Worm (Caenorhabditis elegans) whole organism, L3 larva: Measurements from ENCODE around the gene C55A1.4.
"Not testable (repeated sequence)": the region's sequence is repeated elsewhere in the genome, so short reads cannot be mapped to it uniquely, and the experiment has no call there.

ENCODE experiments used
- ZK546.5 ChIP-seq: sonication (generic microtip); optimal IDR thresholded peaks from 2 replicates; lab custom pipeline; 2017; ENCODE audit warnings: missing biosample characterization, missing genetic modification characterization
- ama-1 ChIP-seq: fragments of 150-350 bp; optimal IDR thresholded peaks from 2 replicates; lab custom pipeline; 2018
- ceh-16 ChIP-seq: sonication (generic microtip); optimal IDR thresholded peaks from 2 replicates; lab custom pipeline; 2017; ENCODE audit warnings: missing biosample characterization, missing genetic modification characterization
- ceh-28 ChIP-seq: fragments of 150-350 bp; optimal IDR thresholded peaks from 2 replicates; lab custom pipeline; 2014; ENCODE audit warnings: missing biosample characterization, missing genetic modification reagents, missing genetic modification characterization
- ceh-82 ChIP-seq: fragments of 150-350 bp; optimal IDR thresholded peaks from 2 replicates; lab custom pipeline; 2014; ENCODE audit warnings: missing biosample characterization, missing genetic modification characterization
- ceh-9 ChIP-seq: sonication (generic microtip); optimal IDR thresholded peaks from 2 replicates; lab custom pipeline; 2018; ENCODE audit warnings: missing biosample characterization, missing genetic modification characterization
- egl-27 ChIP-seq: sonication (generic microtip); optimal IDR thresholded peaks from 4 replicates; lab custom pipeline; 2017; ENCODE audit warnings: missing biosample characterization, missing genetic modification reagents, missing genetic modification characterization
- egl-5 ChIP-seq: fragments of 150-350 bp; optimal IDR thresholded peaks from 2 replicates; lab custom pipeline; 2017; ENCODE audit warnings: missing biosample characterization, missing genetic modification reagents, missing genetic modification characterization, inconsistent platforms
- elt-1 ChIP-seq: fragments of 150-350 bp; optimal IDR thresholded peaks from 2 replicates; lab custom pipeline; 2014; ENCODE audit warnings: missing biosample characterization, missing genetic modification characterization
- elt-2 ChIP-seq: sonication (generic microtip); optimal IDR thresholded peaks from 2 replicates; lab custom pipeline; 2016; ENCODE audit warnings: missing genetic modification reagents, mild to moderate bottlenecking, missing genetic modification characterization, missing compliant biosample characterization
- elt-3 ChIP-seq, 3 experiments: fragments of 150-350 bp in 1 of 3; sonication (generic microtip) in 2 of 3; optimal IDR thresholded peaks; 2 replicates in 2 of 3; 4 replicates in 1 of 3; lab custom pipeline; 2014 to 2017; ENCODE audit warnings: missing biosample characterization in 3 of 3, missing genetic modification characterization in 3 of 3
- eor-1 ChIP-seq, 2 experiments: fragments of 150-350 bp; optimal IDR thresholded peaks; 2 replicates each; lab custom pipeline; 2014 to 2018; ENCODE audit warnings: missing biosample characterization in 2 of 2, missing genetic modification characterization in 2 of 2
- fkh-2 ChIP-seq: fragments of 150-350 bp; optimal IDR thresholded peaks from 2 replicates; lab custom pipeline; 2014; ENCODE audit warnings: missing biosample characterization, missing genetic modification reagents, missing genetic modification characterization
- hmg-11 ChIP-seq: sonication (generic microtip); optimal IDR thresholded peaks from 2 replicates; lab custom pipeline; 2016; ENCODE audit warnings: missing genetic modification characterization, missing compliant biosample characterization
- jun-1 ChIP-seq: fragments of 150-350 bp; optimal IDR thresholded peaks from 2 replicates; lab custom pipeline; 2014; ENCODE audit warnings: missing biosample characterization, missing genetic modification reagents, missing genetic modification characterization
- lin-15B ChIP-seq: fragments of 150-350 bp; optimal IDR thresholded peaks from 2 replicates; lab custom pipeline; 2014; ENCODE audit warnings: missing biosample characterization, missing genetic modification characterization
- mml-1 ChIP-seq: fragments of 150-350 bp; sonication (generic microtip); optimal IDR thresholded peaks from 3 replicates; lab custom pipeline; 2014; ENCODE audit warnings: missing biosample characterization, missing genetic modification characterization
- nfya-1 ChIP-seq: sonication (generic microtip); optimal IDR thresholded peaks from 2 replicates; lab custom pipeline; 2017; ENCODE audit warnings: missing genetic modification characterization, mild to moderate bottlenecking, missing compliant biosample characterization, antibody characterized with exemption, moderate library complexity; ENCODE audit not compliant: insufficient read depth
- nhr-11 ChIP-seq: fragments of 150-350 bp; optimal IDR thresholded peaks from 2 replicates; lab custom pipeline; 2014; ENCODE audit warnings: missing biosample characterization, missing genetic modification characterization
- nhr-12 ChIP-seq: fragments of 150-350 bp; optimal IDR thresholded peaks from 2 replicates; lab custom pipeline; 2014; ENCODE audit warnings: missing biosample characterization, missing genetic modification characterization
- nhr-23 ChIP-seq: fragments of 150-350 bp; optimal IDR thresholded peaks from 2 replicates; lab custom pipeline; 2014; ENCODE audit warnings: missing biosample characterization, missing genetic modification reagents, missing genetic modification characterization
- nhr-25 ChIP-seq: sonication (generic microtip); optimal IDR thresholded peaks from 2 replicates; lab custom pipeline; 2017; ENCODE audit warnings: missing biosample characterization, missing genetic modification characterization
- nhr-28 ChIP-seq: fragments of 150-350 bp; optimal IDR thresholded peaks from 2 replicates; lab custom pipeline; 2014; ENCODE audit warnings: missing biosample characterization, missing genetic modification characterization
- nhr-43 ChIP-seq: sonication (generic microtip); optimal IDR thresholded peaks from 2 replicates; lab custom pipeline; 2016; ENCODE audit warnings: mild to moderate bottlenecking, missing genetic modification characterization, missing compliant biosample characterization; ENCODE audit not compliant: poor library complexity, severe bottlenecking
- nhr-76 ChIP-seq: fragments of 150-350 bp; sonication (generic microtip); optimal IDR thresholded peaks from 5 replicates; lab custom pipeline; 2014; ENCODE audit warnings: missing biosample characterization, missing genetic modification characterization
- nhr-77 ChIP-seq: fragments of 150-350 bp; optimal IDR thresholded peaks from 2 replicates; lab custom pipeline; 2014; ENCODE audit warnings: missing biosample characterization, missing genetic modification characterization
- pha-4 ChIP-seq: fragments of 150-350 bp; optimal IDR thresholded peaks from 2 replicates; lab custom pipeline; 2014; ENCODE audit warnings: missing biosample characterization, missing genetic modification reagents, missing genetic modification characterization
- pqm-1 ChIP-seq: fragments of 150-350 bp; optimal IDR thresholded peaks from 2 replicates; lab custom pipeline; 2017; ENCODE audit warnings: missing biosample characterization, missing genetic modification characterization, inconsistent platforms
- skn-1 ChIP-seq: fragments of 150-350 bp; optimal IDR thresholded peaks from 2 replicates; lab custom pipeline; 2014; ENCODE audit warnings: missing biosample characterization, missing genetic modification characterization
- snpc-4 ChIP-seq: fragments of 150-350 bp; optimal IDR thresholded peaks from 2 replicates; lab custom pipeline; 2014; ENCODE audit warnings: missing biosample characterization, missing genetic modification characterization
- zag-1 ChIP-seq: fragments of 150-350 bp; optimal IDR thresholded peaks from 2 replicates; lab custom pipeline; 2014; ENCODE audit warnings: missing biosample characterization, missing genetic modification characterization
- ztf-11 ChIP-seq: fragments of 150-350 bp; optimal IDR thresholded peaks from 2 replicates; lab custom pipeline; 2014; ENCODE audit warnings: missing biosample characterization, missing genetic modification characterization
- ztf-4 ChIP-seq: fragments of 150-350 bp; optimal IDR thresholded peaks from 2 replicates; lab custom pipeline; 2014; ENCODE audit warnings: missing biosample characterization, missing genetic modification characterization

The C55A1.4 gene

DNA sequence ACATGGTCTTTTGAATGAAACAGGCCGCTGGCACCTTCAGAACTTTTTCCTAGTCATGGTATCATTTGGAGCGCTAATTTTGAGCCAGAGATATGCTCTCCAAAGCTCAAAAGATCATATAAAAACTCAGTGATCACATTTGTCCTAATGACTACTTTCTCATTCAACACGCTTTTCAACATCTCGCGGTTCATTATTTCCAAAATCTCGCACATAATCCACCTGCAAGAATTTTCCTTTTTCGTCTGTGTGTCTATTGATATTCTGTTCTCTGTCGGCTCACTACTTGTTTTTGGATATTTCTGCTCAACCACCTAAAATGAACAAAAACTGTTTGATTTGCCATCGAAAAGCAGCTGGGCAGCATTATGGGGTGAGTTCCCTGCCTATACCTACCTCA is 30.6 kb upstream of the C55A1.4 start, which contains the start of gene nhr-51:
Gene nhr-51, plus strand, starts transcription at position 301 of the 400 bp plus-strand sequence.
- TF ChIP-seq egl-5 (tag; lab: Kevin White, UChicago) (no peak), nfya-1 (tag; lab: Kevin White, UChicago) (no peak), nhr-11 (tag; lab: Kevin White, UChicago) (no peak), pqm-1 (tag; lab: Kevin White, UChicago) (no peak), lin-15B (tag; lab: Kevin White, UChicago) (no peak), elt-2 (tag; lab: Kevin White, UChicago) (no peak), fkh-2 (tag; lab: Kevin White, UChicago) (no peak), egl-27 (tag; lab: Kevin White, UChicago) (no peak), nhr-25 (tag; lab: Kevin White, UChicago) (no peak), skn-1 (tag; lab: Kevin White, UChicago) (no peak), ceh-9 (tag; lab: Kevin White, UChicago) (no peak), ceh-82 (no peak), nhr-76 (tag; lab: Kevin White, UChicago) (no peak), nhr-77 (no peak), ama-1 (lab: Kevin White, UChicago) (no peak)

DNA sequence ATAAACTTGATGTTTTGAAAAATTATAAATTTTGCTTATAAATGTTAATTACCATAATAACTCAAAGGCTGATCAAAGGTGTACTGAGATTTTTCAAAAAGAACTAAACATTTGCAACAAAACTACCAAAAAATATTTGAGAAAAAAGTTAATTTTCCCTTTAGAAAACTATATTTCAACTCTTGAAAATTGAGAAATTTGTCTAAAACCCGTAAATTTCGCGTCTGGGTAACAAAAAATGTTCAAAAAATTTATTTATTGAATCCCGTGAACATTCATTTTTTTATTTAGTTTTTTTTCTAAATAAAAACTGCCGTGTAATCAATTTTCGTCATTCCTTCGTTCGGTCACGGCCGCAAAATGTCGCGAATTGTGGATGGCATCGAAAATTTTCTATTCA is 27.0 kb upstream of the C55A1.4 start, which contains the start of gene K06B4.15:
Gene K06B4.15, plus strand, starts transcription at position 301 of the 400 bp plus-strand sequence.
- TF ChIP-seq jun-1 (tag; lab: Kevin White, UChicago); pha-4; nhr-28: not testable (repeated sequence)

DNA sequence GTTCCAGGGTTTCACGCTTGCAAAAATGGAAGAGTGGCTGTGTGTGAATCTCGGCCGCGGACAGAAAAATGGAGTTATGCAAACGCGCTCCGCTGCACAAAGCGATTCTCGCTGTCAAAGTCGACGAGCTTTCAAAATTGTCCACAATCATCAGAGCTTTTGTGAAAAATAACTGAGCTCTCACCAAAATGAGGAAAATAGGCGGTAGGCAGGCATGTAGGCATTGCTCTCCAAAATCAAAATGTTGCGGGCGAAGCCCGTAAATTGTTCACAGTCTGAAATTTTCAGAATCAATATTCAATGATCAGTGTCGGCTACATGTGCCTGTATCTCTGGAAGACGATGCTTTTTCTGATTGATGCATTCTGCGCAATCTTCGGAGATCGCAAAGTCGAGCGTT is 25.8 kb upstream of the C55A1.4 start, which contains the start of gene K06B4.4:
Gene K06B4.4, plus strand, starts transcription at position 301 of the 400 bp plus-strand sequence.
- no peak for TF ChIP-seq nhr-76 (tag; lab: Kevin White, UChicago)
- no peak for TF ChIP-seq snpc-4 (tag; lab: Kevin White, UChicago)
- no peak for TF ChIP-seq ceh-28
- TF ChIP-seq egl-27 (tag; lab: Kevin White, UChicago) = no peak
- no peak for TF ChIP-seq elt-2 (tag; lab: Kevin White, UChicago)
- TF ChIP-seq fkh-2 (tag; lab: Kevin White, UChicago) = no peak

DNA sequence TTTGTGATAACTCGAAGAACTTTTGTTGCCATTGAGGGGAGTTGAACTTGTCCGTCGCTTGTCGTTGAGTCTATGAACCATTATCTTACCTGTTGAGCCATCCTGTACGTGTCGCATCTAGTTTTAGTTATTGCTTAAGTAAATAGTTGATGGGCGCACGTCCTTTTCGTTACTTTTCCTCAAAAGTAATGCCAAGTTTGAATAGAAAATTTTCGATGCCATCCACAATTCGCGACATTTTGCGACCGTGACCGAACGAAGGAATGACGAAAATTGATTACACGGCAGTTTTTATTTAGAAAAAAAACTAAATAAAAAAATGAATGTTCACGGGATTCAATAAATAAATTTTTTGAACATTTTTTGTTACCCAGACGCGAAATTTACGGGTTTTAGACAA is 25.1 kb upstream of the C55A1.4 start, which contains the start of gene F53E4.1:
Gene F53E4.1, minus strand, starts transcription at position 101 of the 400 bp plus-strand sequence.
- TF ChIP-seq nhr-43, jun-1, ceh-9 (tag; lab: Kevin White, UChicago): not testable (repeated sequence)

DNA sequence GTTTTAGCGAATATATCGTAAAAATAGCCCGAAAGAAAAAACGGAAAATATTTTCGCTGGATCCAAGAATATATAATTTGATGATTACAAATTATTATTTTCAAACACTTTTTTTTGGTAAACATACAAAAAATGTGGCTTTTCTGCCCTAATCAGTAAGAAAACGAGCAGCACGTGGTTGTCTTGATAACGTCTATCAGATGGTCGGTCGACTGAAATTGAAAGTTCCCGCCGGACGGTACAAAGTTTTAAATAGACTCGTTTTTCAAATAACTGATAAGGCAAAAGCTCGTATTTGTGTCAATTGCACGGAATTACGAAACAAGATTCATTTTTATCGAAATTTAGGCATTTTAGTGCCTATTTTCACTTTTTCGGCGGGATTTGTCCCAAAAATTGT is 23.6 kb upstream of the C55A1.4 start:
- TF ChIP-seq nhr-77 (no peak), nhr-12 (tag; lab: Kevin White, UChicago) (no peak), ceh-82 (no peak), pqm-1 (tag; lab: Kevin White, UChicago) (peak; percentile 98), ceh-28 (no peak), jun-1 (tag; lab: Kevin White, UChicago) (peak; percentile 64), elt-2 (tag; lab: Kevin White, UChicago) (peak; percentile 99), eor-1 (tag; optimal IDR thresholded peaks at IDR 0.05; lab: Kevin White, UChicago) (no peak), ztf-11 (tag; lab: Kevin White, UChicago) (no peak), pha-4 (peak; percentile 79), egl-5 (tag; lab: Kevin White, UChicago) (no peak), ztf-4 (tag; lab: Kevin White, UChicago) (no peak), mml-1 (tag; lab: Kevin White, UChicago) (no peak)
- TF ChIP-seq, all 47 proteins: peak for 4

DNA sequence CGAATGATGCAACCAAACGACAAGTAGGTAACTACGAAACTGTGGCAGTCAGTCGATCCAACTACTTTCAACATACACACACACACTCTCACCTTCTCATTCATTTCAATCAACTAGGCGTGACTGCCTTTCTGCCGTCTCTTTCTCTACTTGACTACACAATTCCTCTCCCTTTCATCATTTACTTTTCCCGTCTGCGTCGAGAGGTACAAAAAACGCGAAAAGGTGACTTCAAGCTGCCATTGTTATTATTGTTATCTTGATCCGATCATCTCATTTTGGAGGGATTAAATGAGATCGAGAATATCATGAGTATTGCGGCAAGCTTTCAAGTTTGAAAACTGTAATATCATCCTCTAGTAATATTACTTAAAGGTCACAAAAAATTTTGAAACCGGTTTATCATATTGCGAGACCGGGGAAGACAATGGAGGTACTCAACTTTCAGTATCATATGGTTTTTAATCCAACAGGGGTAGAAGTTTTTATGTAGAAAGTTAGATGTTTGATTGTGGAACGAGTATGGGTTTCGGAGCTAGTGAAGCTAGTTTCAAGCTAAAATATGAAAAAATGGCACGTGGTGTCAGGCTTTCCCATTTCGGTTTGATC is 21.1 kb upstream of the C55A1.4 start:
- TF ChIP-seq nhr-43 (tag; lab: Kevin White, UChicago) = peak; percentile 1
- peak; percentile 50 for TF ChIP-seq elt-2 (tag; lab: Kevin White, UChicago)
- peak; percentile 38 for TF ChIP-seq hmg-11 (tag; lab: Kevin White, UChicago)
- no peak for TF ChIP-seq mml-1 (tag; lab: Kevin White, UChicago)
- peak; percentile 85 for TF ChIP-seq nhr-25 (tag; lab: Kevin White, UChicago)
- peak; percentile 29 for TF ChIP-seq ama-1 (lab: Kevin White, UChicago)
- TF ChIP-seq zag-1 (tag; lab: Kevin White, UChicago) = no peak
- no peak for TF ChIP-seq nhr-11 (tag; lab: Kevin White, UChicago)
- TF ChIP-seq elt-1 (tag; lab: Kevin White, UChicago) = peak; percentile 94
- TF ChIP-seq nhr-23 (tag; lab: Kevin White, UChicago) = peak; percentile 17
- no peak for TF ChIP-seq ceh-16 (tag; lab: Kevin White, UChicago)
- TF ChIP-seq ZK546.5 (tag; lab: Kevin White, UChicago) = no peak
- TF ChIP-seq pha-4 = peak; percentile 72
- TF ChIP-seq nfya-1 (tag; lab: Kevin White, UChicago) = peak; percentile 56
- TF ChIP-seq elt-3 (tag; optimal IDR thresholded peaks at IDR 0.05; lab: Kevin White, UChicago) = no peak
- TF ChIP-seq nhr-28 = no peak
- TF ChIP-seq, all 47 proteins: peak for 9
